Worm (Caenorhabditis elegans) whole organism, L3 larva: ENCODE data around the gene T25B9.3.
A peak's percentile ranks its signal among the peaks of the same experiment; 100 is the strongest.

Experiments used
- R02D3.7 ChIP-seq: fragments of 150-350 bp; optimal IDR thresholded peaks from 2 replicates; lab custom pipeline; 2014; ENCODE audit warnings: missing biosample characterization, missing genetic modification characterization
- aly-2 ChIP-seq: fragments of 150-350 bp; optimal IDR thresholded peaks from 2 replicates; lab custom pipeline; 2014; ENCODE audit warnings: missing biosample characterization, missing genetic modification characterization
- ama-1 ChIP-seq: fragments of 150-350 bp; optimal IDR thresholded peaks from 2 replicates; lab custom pipeline; 2018
- ceh-28 ChIP-seq: fragments of 150-350 bp; optimal IDR thresholded peaks from 2 replicates; lab custom pipeline; 2014; ENCODE audit warnings: missing biosample characterization, missing genetic modification reagents, missing genetic modification characterization
- egl-5 ChIP-seq: fragments of 150-350 bp; optimal IDR thresholded peaks from 2 replicates; lab custom pipeline; 2017; ENCODE audit warnings: missing biosample characterization, missing genetic modification reagents, missing genetic modification characterization, inconsistent platforms
- elt-2 ChIP-seq: sonication (generic microtip); optimal IDR thresholded peaks from 2 replicates; lab custom pipeline; 2016; ENCODE audit warnings: missing genetic modification reagents, mild to moderate bottlenecking, missing genetic modification characterization, missing compliant biosample characterization
- fkh-10 ChIP-seq: sonication (generic microtip); optimal IDR thresholded peaks from 2 replicates; lab custom pipeline; 2017; ENCODE audit warnings: missing biosample characterization, missing genetic modification reagents, missing genetic modification characterization
- fkh-2 ChIP-seq: fragments of 150-350 bp; optimal IDR thresholded peaks from 2 replicates; lab custom pipeline; 2014; ENCODE audit warnings: missing biosample characterization, missing genetic modification reagents, missing genetic modification characterization
- fos-1 ChIP-seq: fragments of 150-350 bp; optimal IDR thresholded peaks from 2 replicates; lab custom pipeline; 2014; ENCODE audit warnings: missing biosample characterization, missing genetic modification characterization
- hmg-11 ChIP-seq: sonication (generic microtip); optimal IDR thresholded peaks from 2 replicates; lab custom pipeline; 2016; ENCODE audit warnings: missing genetic modification characterization, missing compliant biosample characterization
- jun-1 ChIP-seq: fragments of 150-350 bp; optimal IDR thresholded peaks from 2 replicates; lab custom pipeline; 2014; ENCODE audit warnings: missing biosample characterization, missing genetic modification reagents, missing genetic modification characterization
- lin-39 ChIP-seq: fragments of 150-350 bp; optimal IDR thresholded peaks from 2 replicates; lab custom pipeline; 2018; ENCODE audit warnings: missing biosample characterization, missing genetic modification reagents, missing genetic modification characterization
- lsy-12 ChIP-seq: sonication (generic microtip); optimal IDR thresholded peaks from 2 replicates; lab custom pipeline; 2016; ENCODE audit warnings: mild to moderate bottlenecking, missing genetic modification characterization, missing compliant biosample characterization
- mml-1 ChIP-seq: fragments of 150-350 bp; sonication (generic microtip); optimal IDR thresholded peaks from 3 replicates; lab custom pipeline; 2014; ENCODE audit warnings: missing biosample characterization, missing genetic modification characterization
- nfya-1 ChIP-seq: sonication (generic microtip); optimal IDR thresholded peaks from 2 replicates; lab custom pipeline; 2017; ENCODE audit warnings: missing genetic modification characterization, mild to moderate bottlenecking, missing compliant biosample characterization, antibody characterized with exemption, moderate library complexity; ENCODE audit not compliant: insufficient read depth
- nhr-23 ChIP-seq: fragments of 150-350 bp; optimal IDR thresholded peaks from 2 replicates; lab custom pipeline; 2014; ENCODE audit warnings: missing biosample characterization, missing genetic modification reagents, missing genetic modification characterization
- nhr-237 ChIP-seq: fragments of 150-350 bp; optimal IDR thresholded peaks from 2 replicates; lab custom pipeline; 2014; ENCODE audit warnings: missing biosample characterization, missing genetic modification characterization
- nhr-25 ChIP-seq: sonication (generic microtip); optimal IDR thresholded peaks from 2 replicates; lab custom pipeline; 2017; ENCODE audit warnings: missing biosample characterization, missing genetic modification characterization
- nhr-76 ChIP-seq: fragments of 150-350 bp; sonication (generic microtip); optimal IDR thresholded peaks from 5 replicates; lab custom pipeline; 2014; ENCODE audit warnings: missing biosample characterization, missing genetic modification characterization
- nhr-77 ChIP-seq: fragments of 150-350 bp; optimal IDR thresholded peaks from 2 replicates; lab custom pipeline; 2014; ENCODE audit warnings: missing biosample characterization, missing genetic modification characterization
- pha-4 ChIP-seq: fragments of 150-350 bp; optimal IDR thresholded peaks from 2 replicates; lab custom pipeline; 2014; ENCODE audit warnings: missing biosample characterization, missing genetic modification reagents, missing genetic modification characterization
- skn-1 ChIP-seq: fragments of 150-350 bp; optimal IDR thresholded peaks from 2 replicates; lab custom pipeline; 2014; ENCODE audit warnings: missing biosample characterization, missing genetic modification characterization
- tbx-2 ChIP-seq: sonication (generic microtip); optimal IDR thresholded peaks from 2 replicates; lab custom pipeline; 2016; ENCODE audit warnings: mild to moderate bottlenecking, missing genetic modification characterization, missing compliant biosample characterization
- unc-39 ChIP-seq: sonication (generic microtip); optimal IDR thresholded peaks from 4 replicates; lab custom pipeline; 2017; ENCODE audit warnings: missing biosample characterization, missing genetic modification characterization
- zag-1 ChIP-seq: fragments of 150-350 bp; optimal IDR thresholded peaks from 2 replicates; lab custom pipeline; 2014; ENCODE audit warnings: missing biosample characterization, missing genetic modification characterization
- ztf-11 ChIP-seq: fragments of 150-350 bp; optimal IDR thresholded peaks from 2 replicates; lab custom pipeline; 2014; ENCODE audit warnings: missing biosample characterization, missing genetic modification characterization
- ztf-4 ChIP-seq: fragments of 150-350 bp; optimal IDR thresholded peaks from 2 replicates; lab custom pipeline; 2014; ENCODE audit warnings: missing biosample characterization, missing genetic modification characterization

Gene T25B9.3

DNA sequence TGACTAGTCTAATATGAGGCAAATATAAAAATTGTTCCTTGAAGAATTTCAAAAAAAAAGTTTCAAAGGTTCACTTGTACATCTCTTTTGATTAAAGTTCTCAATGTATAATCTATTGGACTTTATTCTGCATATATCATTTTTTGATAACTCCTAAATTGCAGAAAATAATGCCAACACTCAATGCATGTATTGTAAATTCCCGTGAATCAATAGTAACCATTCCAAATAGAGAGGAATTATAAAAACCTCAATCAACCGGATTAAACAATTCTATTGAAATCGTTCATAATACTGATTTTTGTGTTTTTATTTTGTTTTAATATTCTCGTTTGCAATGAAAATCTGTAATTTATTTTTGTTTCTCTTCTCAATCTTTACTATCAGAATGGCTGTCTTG is 20.5 kb downstream of the T25B9.3 start, which contains the start of gene T25B9.12:
TSS of gene T25B9.12 (plus strand) at position 301 of the 400 bp plus-strand sequence.
- TF ChIP-seq nhr-76 (tag; lab: Kevin White, UChicago): no peak
- TF ChIP-seq, all 47 proteins: peak for 0

DNA sequence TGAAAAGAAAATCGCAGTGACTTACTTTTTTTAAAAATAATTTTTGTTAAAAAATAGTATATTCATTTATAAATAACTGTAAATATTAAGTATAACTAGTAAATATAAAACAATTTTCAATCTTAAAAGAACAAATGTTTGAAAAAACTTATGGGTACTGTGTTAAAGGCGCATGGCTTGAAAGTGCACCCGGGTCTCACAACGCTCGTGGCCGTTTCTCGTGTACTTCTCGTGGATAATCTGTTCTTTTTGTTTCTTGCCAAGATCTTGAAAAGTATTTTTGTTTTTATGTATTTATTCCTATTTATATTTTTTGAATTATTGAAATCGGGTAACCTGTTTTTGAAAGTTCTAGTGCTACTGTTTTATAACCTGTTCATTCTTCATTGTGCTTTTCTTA is 21.5 kb downstream of the T25B9.3 start:
- TF ChIP-seq nhr-76 (tag; lab: Kevin White, UChicago) (no peak), ceh-28 (tag; lab: Kevin White, UChicago) (no peak), ztf-4 (no peak), lin-39 (tag; lab: Kevin White, UChicago) (no peak), R02D3.7 (tag; lab: Kevin White, UChicago) (no peak), nhr-23 (tag; lab: Kevin White, UChicago) (no peak), elt-2 (no peak)

DNA sequence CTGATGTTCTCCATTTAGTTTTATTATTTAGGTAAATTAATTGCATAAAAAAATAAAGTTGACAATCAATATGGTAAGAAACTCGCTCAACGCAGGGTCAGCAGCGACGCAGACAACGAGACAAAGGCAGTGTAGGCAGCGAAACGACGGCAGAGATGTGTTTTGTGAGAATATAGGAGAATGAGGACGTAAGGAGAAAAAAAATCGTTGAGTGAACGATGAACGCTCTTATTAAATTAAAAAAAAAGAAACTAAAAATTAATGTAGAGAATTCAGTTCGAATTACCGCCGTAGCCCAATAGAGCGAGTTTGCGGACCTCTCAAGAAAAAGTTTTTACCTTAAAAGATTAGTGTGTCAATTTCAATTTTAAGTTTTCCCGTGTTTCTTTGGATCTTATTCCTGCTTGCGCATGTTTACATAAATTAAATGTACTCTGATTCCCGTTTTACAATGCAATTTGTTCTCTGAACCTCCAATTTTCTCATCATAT is 23.6 kb downstream of the T25B9.3 start, which contains the start of gene T25B9.8:
TSS of gene T25B9.8 (minus strand) at position 51 of the 491 bp plus-strand sequence.
- peak; percentile 3 for TF ChIP-seq fkh-10 (GFP tag; lab: Kevin White, UChicago)
- TF ChIP-seq lin-39 (tag; lab: Kevin White, UChicago): no peak

DNA sequence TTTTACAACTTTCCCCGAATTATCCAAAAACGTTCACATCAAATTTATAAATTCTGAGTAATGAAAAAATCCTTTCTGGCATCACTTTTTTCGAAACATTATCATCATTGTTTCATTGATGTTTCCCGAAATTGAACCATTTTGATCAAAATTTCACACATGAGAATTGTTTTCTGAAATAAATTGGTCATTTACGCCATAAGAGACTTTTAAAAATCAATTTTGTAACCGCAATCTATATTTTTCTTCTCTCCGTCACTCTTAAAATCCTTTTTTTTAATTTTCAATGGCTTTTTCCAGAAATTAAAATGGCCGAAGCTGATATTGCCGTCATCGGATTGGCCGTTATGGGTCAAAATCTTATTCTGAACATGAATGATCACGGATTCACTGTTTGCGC is 24.8 kb downstream of the T25B9.3 start, which contains the start of gene T25B9.9:
TSS of gene T25B9.9 (plus strand) at position 301 of the 400 bp plus-strand sequence.
- no peak for TF ChIP-seq unc-39
- TF ChIP-seq fkh-2 (tag; lab: Kevin White, UChicago): no peak
- TF ChIP-seq ceh-28 (tag; lab: Kevin White, UChicago): no peak
- no peak for TF ChIP-seq skn-1
- TF ChIP-seq aly-2 (tag; lab: Kevin White, UChicago): no peak
- TF ChIP-seq, all 47 proteins: peak for 0

DNA sequence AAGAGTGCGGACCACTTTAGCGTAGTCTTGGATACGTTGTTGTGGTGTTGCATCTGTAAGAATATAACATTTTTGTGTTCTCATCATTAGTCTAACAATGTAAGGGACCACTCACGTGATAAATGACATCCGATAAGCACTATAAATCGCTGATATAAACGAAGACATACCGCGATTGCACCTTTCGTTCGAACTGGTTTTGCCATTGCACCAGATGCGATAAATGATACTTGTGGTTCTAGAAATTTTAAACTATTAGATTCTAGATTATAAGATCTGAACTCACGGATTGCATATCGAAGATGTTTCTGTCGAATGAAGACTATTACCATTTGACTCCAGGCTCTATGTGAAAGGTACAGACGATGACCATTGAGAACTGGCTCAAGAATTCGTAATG is 26.7 kb downstream of the T25B9.3 start:
- TF ChIP-seq jun-1 (tag; lab: Kevin White, UChicago) (no peak), hmg-11 (no peak)

DNA sequence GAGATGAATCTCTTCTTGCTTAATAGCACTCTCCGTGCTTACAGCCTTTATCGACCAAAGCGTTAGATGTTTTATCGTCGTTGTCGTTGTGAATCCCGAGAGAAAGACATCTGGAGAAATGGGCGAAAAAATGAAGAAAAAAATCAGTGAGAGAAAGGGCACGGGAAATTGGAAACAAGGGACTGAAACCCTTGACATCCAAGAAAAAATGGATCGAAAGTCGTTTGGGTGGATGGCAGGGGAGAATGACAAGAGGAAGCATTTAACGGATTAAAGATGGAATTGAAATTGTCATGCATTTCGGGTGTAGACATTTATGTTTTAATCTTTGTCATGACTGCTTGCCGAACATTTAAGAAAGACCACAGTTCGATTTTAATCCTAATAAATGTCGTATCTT is 29.2 kb downstream of the T25B9.3 start, which contains the start of gene inpp-1:
TSS of gene inpp-1 (minus strand) at position 101 of the 400 bp plus-strand sequence.
- TF ChIP-seq fkh-2 (tag; lab: Kevin White, UChicago) (no peak), tbx-2 (tag; lab: Kevin White, UChicago) (no peak), nfya-1 (tag; lab: Kevin White, UChicago) (no peak), egl-5 (tag; lab: Kevin White, UChicago) (no peak), mml-1 (no peak), lsy-12 (tag; lab: Kevin White, UChicago) (no peak), zag-1 (tag; lab: Kevin White, UChicago) (no peak), ztf-11 (tag; lab: Kevin White, UChicago) (no peak), fos-1 (tag; lab: Kevin White, UChicago) (no peak), pha-4 (tag; lab: Kevin White, UChicago) (no peak), ama-1 (lab: Kevin White, UChicago) (no peak), nhr-77 (tag; lab: Kevin White, UChicago) (no peak), jun-1 (tag; lab: Kevin White, UChicago) (no peak), aly-2 (tag; lab: Kevin White, UChicago) (no peak), ztf-4 (no peak)

DNA sequence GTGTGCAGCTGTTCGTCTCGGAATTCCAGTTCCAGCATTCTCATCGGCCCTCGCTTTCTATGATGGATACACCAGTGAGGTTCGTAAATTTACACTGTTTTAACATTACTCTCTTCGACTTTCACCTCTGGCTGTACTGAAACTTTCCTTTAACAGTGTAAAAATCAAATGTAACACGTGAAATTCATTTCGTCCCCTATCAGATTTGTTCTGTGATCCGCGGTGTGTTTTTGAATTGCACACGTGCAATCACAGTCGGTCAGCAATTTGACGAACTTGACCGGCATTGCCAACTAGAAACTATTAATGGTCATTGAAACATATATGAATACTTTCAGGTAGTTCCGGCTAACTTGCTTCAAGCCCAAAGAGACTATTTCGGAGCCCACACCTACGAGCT is 32.5 kb downstream of the T25B9.3 start:
- TF ChIP-seq nhr-25 (tag; lab: Kevin White, UChicago): peak; percentile 46
- no peak for TF ChIP-seq egl-5 (tag; lab: Kevin White, UChicago)
- no peak for TF ChIP-seq nhr-237
- TF ChIP-seq nhr-23 (tag; lab: Kevin White, UChicago): peak; percentile 12

DNA sequence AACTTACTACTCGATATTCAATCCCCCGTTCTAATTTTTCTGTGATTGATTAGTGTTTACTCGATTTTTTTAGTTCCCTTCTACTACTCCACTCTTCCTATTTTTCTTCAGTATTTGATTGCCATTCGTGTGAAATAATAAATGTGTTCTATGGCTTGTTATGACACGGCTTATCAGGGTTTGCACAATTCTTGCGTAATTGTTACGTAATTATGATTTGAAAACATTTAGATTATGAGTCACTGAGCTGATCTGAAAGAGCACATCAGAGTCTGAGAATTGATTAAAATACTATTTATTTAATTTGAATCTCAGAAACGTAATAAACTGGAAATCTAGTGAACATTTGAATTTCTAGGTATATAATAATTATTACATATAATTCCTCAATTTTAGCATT is 33.0 kb downstream of the T25B9.3 start:
- TF ChIP-seq nhr-23 (tag; lab: Kevin White, UChicago) (no peak), aly-2 (tag; lab: Kevin White, UChicago) (no peak), nhr-25 (tag; lab: Kevin White, UChicago) (no peak)
